Worm (Caenorhabditis elegans) whole organism, young adult: ENCODE measurements around the gene cul-6.

Experiments used
- C06A6.2 ChIP-seq: fragments of 200-800 bp; sonication (Bioruptor generic); conservative IDR thresholded peaks from 2 replicates; pipeline ENCODE4 v1.3.6; 2022; ENCODE audit warnings: missing genetic modification characterization, missing compliant biosample characterization
- D2030.7 ChIP-seq: fragments of 200-800 bp; sonication (Bioruptor generic); IDR thresholded peaks from 2 replicates; pipeline ENCODE4 v1.3.6; 2022; ENCODE audit warnings: missing genetic modification reagents, missing genetic modification characterization, missing compliant biosample characterization
- F22D6.2 ChIP-seq: sonication (generic microtip); optimal IDR thresholded peaks from 2 replicates; lab custom pipeline; 2016; ENCODE audit warnings: mild to moderate bottlenecking, missing genetic modification characterization, missing compliant biosample characterization
- F23B12.7 ChIP-seq: sonication (generic microtip); optimal IDR thresholded peaks from 2 replicates; lab custom pipeline; 2017; ENCODE audit warnings: missing genetic modification characterization, mild to moderate bottlenecking, missing compliant biosample characterization, antibody characterized with exemption, moderate library complexity; ENCODE audit not compliant: insufficient read depth
- F33H1.4 ChIP-seq: fragments of 200-800 bp; sonication (Bioruptor generic); IDR thresholded peaks from 2 replicates; pipeline ENCODE4 v1.3.6; 2022; ENCODE audit warnings: missing genetic modification reagents, missing genetic modification characterization, missing compliant biosample characterization
- F37B4.10 ChIP-seq: fragments of 200-800 bp; sonication (Bioruptor generic); IDR thresholded peaks from 2 replicates; pipeline ENCODE4 v1.3.6; 2022; ENCODE audit warnings: missing genetic modification characterization, missing compliant biosample characterization
- F39B2.1 ChIP-seq: fragments of 200-800 bp; sonication (Bioruptor generic); IDR thresholded peaks from 2 replicates; pipeline ENCODE4 v1.3.6; 2022; ENCODE audit warnings: missing genetic modification reagents, missing genetic modification characterization, missing compliant biosample characterization
- T07F8.4 ChIP-seq: sonication (generic microtip); optimal IDR thresholded peaks from 2 replicates; lab custom pipeline; 2016; ENCODE audit warnings: mild to moderate bottlenecking, missing genetic modification characterization, moderate library complexity, missing compliant biosample characterization
- Y53G8AR.9 ChIP-seq: fragments of 200-800 bp; sonication (Bioruptor generic); conservative IDR thresholded peaks from 2 replicates; pipeline ENCODE4 v1.3.6; 2022; ENCODE audit warnings: missing genetic modification reagents, missing genetic modification characterization, missing compliant biosample characterization
- Y67H2A.10 ChIP-seq: fragments of 200-800 bp; sonication (Bioruptor generic); conservative IDR thresholded peaks from 2 replicates; pipeline ENCODE4 v1.3.6; 2022; ENCODE audit warnings: missing genetic modification reagents, missing genetic modification characterization, missing compliant biosample characterization
- ZK185.1 ChIP-seq: sonication (generic microtip); optimal IDR thresholded peaks from 2 replicates; lab custom pipeline; 2016; ENCODE audit warnings: mild to moderate bottlenecking, missing genetic modification characterization, missing compliant biosample characterization; ENCODE audit not compliant: poor library complexity, severe bottlenecking
- attf-3 ChIP-seq: fragments of 200-800 bp; sonication (Bioruptor generic); conservative IDR thresholded peaks from 2 replicates; pipeline ENCODE4 v1.3.6; 2022; ENCODE audit warnings: missing genetic modification reagents, missing genetic modification characterization, missing compliant biosample characterization
- cebp-1 ChIP-seq, 2 experiments: fragments of 200-800 bp in 1 of 2; sonication (Bioruptor generic) in 1 of 2; sonication (generic microtip) in 1 of 2; IDR thresholded peaks in 1 of 2; optimal IDR thresholded peaks in 1 of 2; 2 replicates each; pipeline versions ENCODE4 v1.3.6 to Lab custom; 2017 to 2022; ENCODE audit warnings: missing compliant biosample characterization in 2 of 2, missing genetic modification characterization in 2 of 2, mild to moderate bottlenecking in 1 of 2, missing genetic modification reagents in 1 of 2, moderate library complexity in 1 of 2
- cebp-2 ChIP-seq: fragments of 200-800 bp; sonication (Bioruptor generic); IDR thresholded peaks from 2 replicates; pipeline ENCODE4 v1.3.6; 2022; ENCODE audit warnings: missing genetic modification characterization, missing compliant biosample characterization
- ceh-58 ChIP-seq: fragments of 200-800 bp; sonication (Bioruptor generic); IDR thresholded peaks from 2 replicates; pipeline ENCODE4 v1.3.6; 2022; ENCODE audit warnings: missing genetic modification characterization, missing compliant biosample characterization
- dox-1 ChIP-seq: fragments of 200-800 bp; sonication (Bioruptor generic); IDR thresholded peaks from 2 replicates; pipeline ENCODE4 v1.3.6; 2022; ENCODE audit warnings: missing genetic modification reagents, missing genetic modification characterization, missing compliant biosample characterization
- dpff-1 ChIP-seq: sonication (generic microtip); optimal IDR thresholded peaks from 2 replicates; lab custom pipeline; 2017; ENCODE audit warnings: mild to moderate bottlenecking, missing genetic modification characterization, missing compliant biosample characterization
- dpl-1 ChIP-seq: fragments of 150-350 bp; optimal IDR thresholded peaks from 2 replicates; lab custom pipeline; 2014; ENCODE audit warnings: missing biosample characterization, missing genetic modification reagents, missing genetic modification characterization
- efl-1 ChIP-seq: fragments of 150-350 bp; optimal IDR thresholded peaks from 2 replicates; lab custom pipeline; 2014; ENCODE audit warnings: missing biosample characterization, missing genetic modification reagents, missing genetic modification characterization
- egl-18 ChIP-seq: fragments of 200-800 bp; sonication (Bioruptor generic); IDR thresholded peaks from 2 replicates; pipeline ENCODE4 v1.3.6; 2022; ENCODE audit warnings: missing genetic modification reagents, missing genetic modification characterization, missing compliant biosample characterization
- egl-44 ChIP-seq: fragments of 200-800 bp; sonication (Bioruptor generic); IDR thresholded peaks from 2 replicates; pipeline ENCODE4 v1.3.6; 2022; ENCODE audit warnings: missing genetic modification reagents, missing genetic modification characterization, missing compliant biosample characterization
- him-1 ChIP-seq: sonication (generic microtip); optimal IDR thresholded peaks from 2 replicates; lab custom pipeline; 2016; ENCODE audit warnings: missing genotype, missing genetic modification reagents, missing genetic modification characterization, missing compliant biosample characterization
- hlh-12 ChIP-seq: sonication (generic microtip); optimal IDR thresholded peaks from 2 replicates; lab custom pipeline; 2016; ENCODE audit warnings: missing genetic modification characterization, missing compliant biosample characterization
- hmg-1.2 ChIP-seq: fragments of 200-800 bp; sonication (Bioruptor generic); IDR thresholded peaks from 2 replicates; pipeline ENCODE4 v1.3.6; 2022; ENCODE audit warnings: missing genetic modification reagents, missing genetic modification characterization, missing compliant biosample characterization
- let-526 ChIP-seq: fragments of 200-800 bp; sonication (Bioruptor generic); IDR thresholded peaks from 2 replicates; pipeline ENCODE4 v1.3.6; 2022; ENCODE audit warnings: missing genetic modification reagents, missing genetic modification characterization, missing compliant biosample characterization
- lin-35 ChIP-seq, 3 experiments: fragments of 150-350 bp in 2 of 3; sonication (generic microtip) in 1 of 3; optimal IDR thresholded peaks; 2 replicates each; lab custom pipeline; 2014 to 2018; ENCODE audit warnings: missing biosample characterization in 3 of 3, missing genetic modification characterization in 3 of 3, missing genetic modification reagents in 3 of 3
- lin-40 ChIP-seq: sonication (generic microtip); optimal IDR thresholded peaks from 2 replicates; lab custom pipeline; 2016; ENCODE audit warnings: missing genetic modification characterization, mild to moderate bottlenecking, missing compliant biosample characterization, missing genotype, missing genetic modification reagents
- lin-54 ChIP-seq: fragments of 200-800 bp; sonication (Bioruptor generic); optimal IDR thresholded peaks from 2 replicates; lab custom pipeline; 2018; ENCODE audit warnings: mild to moderate bottlenecking, missing genetic modification characterization, missing compliant biosample characterization
- lsl-1 ChIP-seq: fragments of 200-800 bp; sonication (Bioruptor generic); optimal IDR thresholded peaks from 2 replicates; lab custom pipeline; 2018; ENCODE audit warnings: mild to moderate bottlenecking, missing genetic modification characterization, moderate library complexity, missing compliant biosample characterization
- madf-6 ChIP-seq: fragments of 200-800 bp; sonication (Bioruptor generic); IDR thresholded peaks from 2 replicates; pipeline ENCODE4 v1.3.6; 2022; ENCODE audit warnings: missing genetic modification reagents, missing genetic modification characterization, missing compliant biosample characterization
- mcd-1 ChIP-seq: fragments of 200-800 bp; sonication (Bioruptor generic); IDR thresholded peaks from 2 replicates; pipeline ENCODE4 v1.3.6; 2022; ENCODE audit warnings: missing genetic modification reagents, missing genetic modification characterization, missing compliant biosample characterization
- mes-4 ChIP-seq: sonication (generic microtip); optimal IDR thresholded peaks from 2 replicates; lab custom pipeline; 2016; ENCODE audit warnings: missing genotype, missing genetic modification characterization, missing compliant biosample characterization
- nfya-1 ChIP-seq: sonication (generic microtip); optimal IDR thresholded peaks from 2 replicates; lab custom pipeline; 2017; ENCODE audit warnings: antibody characterized with exemption, missing compliant biosample characterization, missing genetic modification characterization, borderline replicate concordance; ENCODE audit not compliant: insufficient read depth
- nfyb-1 ChIP-seq: fragments of 200-800 bp; sonication (Bioruptor generic); IDR thresholded peaks from 2 replicates; pipeline ENCODE4 v1.3.6; 2022; ENCODE audit warnings: missing genetic modification reagents, missing genetic modification characterization, missing compliant biosample characterization
- pha-4 ChIP-seq: fragments of 150-350 bp; sonication (generic microtip); optimal IDR thresholded peaks from 2 replicates; lab custom pipeline; 2014; ENCODE audit warnings: missing biosample characterization, missing genetic modification reagents, missing genetic modification characterization
- rpc-1 ChIP-seq, 2 experiments: fragments of 150-350 bp in 1 of 2; sonication (generic microtip) in 1 of 2; optimal IDR thresholded peaks; 2 replicates each; lab custom pipeline; 2014 to 2018; ENCODE audit warnings: missing biosample characterization in 1 of 2, missing genetic modification characterization in 1 of 2, missing genetic modification reagents in 1 of 2, missing genotype in 1 of 2
- snpc-3.4 ChIP-seq: sonication (generic microtip); optimal IDR thresholded peaks from 2 replicates; lab custom pipeline; 2017; ENCODE audit warnings: missing genetic modification characterization, mild to moderate bottlenecking, missing compliant biosample characterization, antibody characterized with exemption, moderate library complexity, missing genotype, missing genetic modification reagents
- sptf-2 ChIP-seq: fragments of 200-800 bp; sonication (Bioruptor generic); optimal IDR thresholded peaks from 2 replicates; lab custom pipeline; 2018; ENCODE audit warnings: mild to moderate bottlenecking, missing genetic modification characterization, missing compliant biosample characterization
- tlf-1 ChIP-seq: fragments of 200-800 bp; sonication (Bioruptor generic); optimal IDR thresholded peaks from 2 replicates; lab custom pipeline; 2018; ENCODE audit warnings: mild to moderate bottlenecking, missing genetic modification characterization, missing compliant biosample characterization
- unc-130 ChIP-seq: sonication (generic microtip); optimal IDR thresholded peaks from 2 replicates; lab custom pipeline; 2016; ENCODE audit warnings: missing genetic modification reagents, missing genetic modification characterization, missing compliant biosample characterization
- unc-62 ChIP-seq: fragments of 150-350 bp; optimal IDR thresholded peaks from 2 replicates; lab custom pipeline; 2014; ENCODE audit warnings: missing biosample characterization, missing genetic modification reagents, missing genetic modification characterization
- zim-3 ChIP-seq: sonication (generic microtip); optimal IDR thresholded peaks from 2 replicates; lab custom pipeline; 2017; ENCODE audit warnings: mild to moderate bottlenecking, missing genetic modification characterization, moderate library complexity, missing compliant biosample characterization
- ztf-28 ChIP-seq: fragments of 200-800 bp; sonication (Bioruptor generic); IDR thresholded peaks from 2 replicates; pipeline ENCODE4 v1.3.6; 2022; ENCODE audit warnings: missing genetic modification reagents, missing genetic modification characterization, missing compliant biosample characterization
- ztf-3 ChIP-seq: fragments of 200-800 bp; sonication (Bioruptor generic); optimal IDR thresholded peaks from 2 replicates; lab custom pipeline; 2018; ENCODE audit warnings: mild to moderate bottlenecking, missing genetic modification characterization, missing compliant biosample characterization

Gene cul-6

DNA sequence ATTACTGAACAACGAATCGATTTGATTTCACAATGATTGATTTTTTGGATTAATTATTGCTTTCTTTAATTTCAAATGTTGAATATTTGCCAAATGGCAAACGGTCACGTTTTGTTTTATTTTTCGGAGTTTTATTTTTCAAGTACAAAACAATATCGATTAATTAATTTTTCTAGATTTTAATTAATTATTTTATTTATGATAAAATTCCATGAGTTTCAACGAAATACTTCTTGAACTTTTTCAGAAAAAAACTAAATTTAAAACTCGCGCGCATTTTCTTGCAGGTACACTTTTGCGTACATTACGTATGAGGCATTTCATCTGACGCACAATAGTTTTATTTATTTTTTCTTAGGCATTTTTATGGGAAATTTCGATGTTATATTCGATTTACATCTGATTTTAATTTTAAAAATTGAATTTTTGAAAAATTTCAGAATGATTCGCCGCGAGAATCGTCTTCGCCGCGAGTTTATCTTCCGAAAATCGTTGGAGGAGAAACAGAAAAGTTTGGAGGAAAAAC, 31.3 kb downstream of the cul-6 start, which contains the start of the genes ZK795.2 and ZK795.3:
Gene ZK795.2 (minus strand): TSS at position 51 of the 526 bp plus-strand sequence.
Gene ZK795.3 (plus strand): TSS at position 441 of the 526 bp plus-strand sequence.
- TF ChIP-seq ztf-3, result no peak
- TF ChIP-seq D2030.7 (GFP tag; lab: Robert Waterston, UW), result peak; percentile 31; the same call in 1 of the 2 replicates
- TF ChIP-seq F33H1.4, result peak; percentile 51
- TF ChIP-seq dpl-1, result peak; percentile 86
- TF ChIP-seq cebp-1 (GFP tag; IDR thresholded peaks at IDR 0.05; lab: Robert Waterston, UW), result no peak
- no peak for TF ChIP-seq cebp-1 (tag; optimal IDR thresholded peaks at IDR 0.05; lab: Kevin White, UChicago)
- TF ChIP-seq ZK185.1 (tag; lab: Kevin White, UChicago), result peak; percentile 23
- TF ChIP-seq efl-1, result peak; percentile 87
- peak; percentile 35; the same call in 1 of the 2 replicates for TF ChIP-seq madf-6
- peak; percentile 21 for TF ChIP-seq lsl-1 (GFP tag; lab: Kevin White, UChicago)
- TF ChIP-seq F23B12.7 (tag; lab: Kevin White, UChicago), result peak; percentile 35
- no peak for TF ChIP-seq cebp-2
- peak; percentile 71 to 95 (median 76) for TF ChIP-seq lin-35 (GFP tag; optimal IDR thresholded peaks at IDR 0.05; lab: Kevin White, UChicago)
- peak; percentile 24; the same call in 1 of the 2 replicates for TF ChIP-seq hmg-1.2 (GFP tag; lab: Robert Waterston, UW)
- peak; percentile 31 for TF ChIP-seq lin-40 (tag; lab: Kevin White, UChicago)
- peak; percentile 97 for TF ChIP-seq lin-54 (GFP tag; lab: Kevin White, UChicago)
- TF ChIP-seq him-1 (tag; lab: Kevin White, UChicago), result peak; percentile 2

DNA sequence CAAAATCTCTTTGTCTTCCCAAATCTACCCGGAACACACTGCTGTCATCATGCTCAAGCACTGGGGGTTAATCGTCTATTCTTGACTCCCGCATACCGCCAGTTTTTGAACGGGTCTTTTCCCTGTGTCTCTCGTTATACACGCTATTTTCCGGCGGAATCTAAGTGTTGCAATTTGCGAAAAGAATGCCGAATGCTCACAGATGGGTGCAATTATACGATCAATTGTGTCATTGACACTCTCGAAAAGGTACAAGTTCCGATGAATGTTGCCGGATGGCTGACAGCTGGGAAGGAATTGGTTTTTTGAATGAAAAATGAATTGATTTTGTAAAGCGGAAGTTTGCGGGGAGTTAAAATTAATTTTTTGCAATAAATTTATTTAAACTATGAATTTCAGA, 38.3 kb downstream of the cul-6 start:
- TF ChIP-seq tlf-1 (GFP tag; lab: Kevin White, UChicago), result no peak
- TF ChIP-seq egl-44 (GFP tag; lab: Robert Waterston, UW), result no peak
- no peak for TF ChIP-seq F22D6.2 (tag; lab: Kevin White, UChicago)
- no peak for TF ChIP-seq F23B12.7 (tag; lab: Kevin White, UChicago)
- no peak for TF ChIP-seq attf-3 (GFP tag; lab: Robert Waterston, UW)
- TF ChIP-seq dox-1, result no peak
- TF ChIP-seq ztf-28 (GFP tag; lab: Robert Waterston, UW), result no peak
- no peak for TF ChIP-seq egl-18 (GFP tag; lab: Robert Waterston, UW)
- no peak for TF ChIP-seq C06A6.2 (GFP tag; lab: Robert Waterston, UW)
- no peak for TF ChIP-seq snpc-3.4
- TF ChIP-seq zim-3 (tag; lab: Kevin White, UChicago), result no peak
- TF ChIP-seq nfyb-1 (GFP tag; lab: Robert Waterston, UW), result no peak
- no peak for TF ChIP-seq Y53G8AR.9 (GFP tag; lab: Robert Waterston, UW)
- TF ChIP-seq hlh-12 (tag; lab: Kevin White, UChicago), result no peak

DNA sequence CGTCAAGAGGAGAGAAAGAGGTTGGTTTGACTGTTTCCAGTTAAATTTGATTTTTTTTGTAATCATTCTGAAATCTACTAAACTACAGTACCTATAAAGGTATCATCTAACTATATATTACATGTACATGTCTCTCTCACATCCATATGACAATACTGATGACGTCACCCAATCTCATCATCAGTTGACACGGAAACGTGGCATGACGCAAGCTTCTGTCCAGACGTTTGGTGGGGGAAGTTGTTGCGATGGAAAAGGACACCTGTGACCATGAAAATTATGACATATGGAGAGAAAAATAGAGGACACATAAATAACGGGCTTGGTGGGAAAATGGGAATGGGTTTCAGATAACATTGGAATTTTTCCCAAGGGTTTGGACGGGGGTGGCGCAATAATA, 41.2 kb downstream of the cul-6 start:
- TF ChIP-seq F39B2.1 (no peak), F37B4.10 (GFP tag; lab: Robert Waterston, UW) (no peak), sptf-2 (GFP tag; lab: Kevin White, UChicago) (no peak), mcd-1 (no peak), mes-4 (no peak), unc-130 (no peak), C06A6.2 (GFP tag; lab: Robert Waterston, UW) (no peak), let-526 (GFP tag; lab: Robert Waterston, UW) (no peak), cebp-1 (GFP tag; IDR thresholded peaks at IDR 0.05; lab: Robert Waterston, UW) (no peak), cebp-1 (tag; optimal IDR thresholded peaks at IDR 0.05; lab: Kevin White, UChicago) (no peak), Y67H2A.10 (GFP tag; lab: Robert Waterston, UW) (no peak), dpff-1 (tag; lab: Kevin White, UChicago) (no peak), ceh-58 (no peak), pha-4 (no peak), T07F8.4 (no peak), unc-62 (GFP tag; lab: Kevin White, UChicago) (no peak), lin-40 (tag; lab: Kevin White, UChicago) (no peak), attf-3 (GFP tag; lab: Robert Waterston, UW) (no peak), nfya-1 (no peak), rpc-1 (optimal IDR thresholded peaks at IDR 0.05; lab: Kevin White, UChicago) (no peak), rpc-1 (tag; optimal IDR thresholded peaks at IDR 0.05; lab: Kevin White, UChicago) (no peak), dpl-1 (no peak)
